Worm (Caenorhabditis elegans) whole organism, young adult: Measurements from ENCODE around the gene col-129.
A peak's percentile ranks its signal among the peaks of the same experiment; 100 is the strongest.

Experiments
- B0336.3 ChIP-seq: fragments of 200-800 bp; sonication (Bioruptor generic); IDR thresholded peaks from 2 replicates; pipeline ENCODE4 v1.3.6; 2022; ENCODE audit warnings: missing genetic modification characterization, missing compliant biosample characterization
- D2030.7 ChIP-seq: fragments of 200-800 bp; sonication (Bioruptor generic); IDR thresholded peaks from 2 replicates; pipeline ENCODE4 v1.3.6; 2022; ENCODE audit warnings: missing genetic modification reagents, missing genetic modification characterization, missing compliant biosample characterization
- F22D6.2 ChIP-seq: sonication (generic microtip); optimal IDR thresholded peaks from 2 replicates; lab custom pipeline; 2016; ENCODE audit warnings: mild to moderate bottlenecking, missing genetic modification characterization, missing compliant biosample characterization
- F23B12.7 ChIP-seq: sonication (generic microtip); optimal IDR thresholded peaks from 2 replicates; lab custom pipeline; 2017; ENCODE audit warnings: missing genetic modification characterization, mild to moderate bottlenecking, missing compliant biosample characterization, antibody characterized with exemption, moderate library complexity; ENCODE audit not compliant: insufficient read depth
- F33H1.4 ChIP-seq: fragments of 200-800 bp; sonication (Bioruptor generic); IDR thresholded peaks from 2 replicates; pipeline ENCODE4 v1.3.6; 2022; ENCODE audit warnings: missing genetic modification reagents, missing genetic modification characterization, missing compliant biosample characterization
- F37B4.10 ChIP-seq: fragments of 200-800 bp; sonication (Bioruptor generic); IDR thresholded peaks from 2 replicates; pipeline ENCODE4 v1.3.6; 2022; ENCODE audit warnings: missing genetic modification characterization, missing compliant biosample characterization
- Y53F4B.3 ChIP-seq: fragments of 200-800 bp; sonication (Bioruptor generic); IDR thresholded peaks from 2 replicates; pipeline ENCODE4 v1.3.6; 2022; ENCODE audit warnings: missing genetic modification reagents, missing genetic modification characterization, missing compliant biosample characterization
- Y67H2A.10 ChIP-seq: fragments of 200-800 bp; sonication (Bioruptor generic); conservative IDR thresholded peaks from 2 replicates; pipeline ENCODE4 v1.3.6; 2022; ENCODE audit warnings: missing genetic modification reagents, missing genetic modification characterization, missing compliant biosample characterization
- ZK185.1 ChIP-seq: sonication (generic microtip); optimal IDR thresholded peaks from 2 replicates; lab custom pipeline; 2016; ENCODE audit warnings: mild to moderate bottlenecking, missing genetic modification characterization, missing compliant biosample characterization; ENCODE audit not compliant: poor library complexity, severe bottlenecking
- akir-1 ChIP-seq: fragments of 200-800 bp; sonication (Bioruptor generic); optimal IDR thresholded peaks from 2 replicates; lab custom pipeline; 2018; ENCODE audit warnings: mild to moderate bottlenecking, missing genetic modification characterization, moderate library complexity, missing compliant biosample characterization
- aptf-2 ChIP-seq: fragments of 200-800 bp; sonication (Bioruptor generic); conservative IDR thresholded peaks from 2 replicates; pipeline ENCODE4 v1.3.6; 2022; ENCODE audit warnings: missing genetic modification reagents, missing genetic modification characterization, missing compliant biosample characterization
- aptf-3 ChIP-seq: fragments of 200-800 bp; sonication (Bioruptor generic); IDR thresholded peaks from 2 replicates; pipeline ENCODE4 v1.3.6; 2022; ENCODE audit warnings: missing genetic modification characterization, missing compliant biosample characterization
- atf-7 ChIP-seq: sonication (generic microtip); optimal IDR thresholded peaks from 2 replicates; lab custom pipeline; 2017; ENCODE audit warnings: mild to moderate bottlenecking, missing genetic modification characterization, missing compliant biosample characterization
- attf-6 ChIP-seq: fragments of 200-800 bp; sonication (Bioruptor generic); IDR thresholded peaks from 2 replicates; pipeline ENCODE4 v1.3.6; 2022; ENCODE audit warnings: missing genetic modification reagents, missing genetic modification characterization, missing compliant biosample characterization
- cebp-2 ChIP-seq: fragments of 200-800 bp; sonication (Bioruptor generic); IDR thresholded peaks from 2 replicates; pipeline ENCODE4 v1.3.6; 2022; ENCODE audit warnings: missing genetic modification characterization, missing compliant biosample characterization
- ceh-100 ChIP-seq: fragments of 200-800 bp; sonication (Bioruptor generic); IDR thresholded peaks from 2 replicates; pipeline ENCODE4 v1.3.6; 2022; ENCODE audit warnings: missing genetic modification reagents, missing genetic modification characterization, missing compliant biosample characterization
- ceh-27 ChIP-seq: fragments of 200-800 bp; sonication (Bioruptor generic); optimal IDR thresholded peaks from 2 replicates; lab custom pipeline; 2018; ENCODE audit warnings: mild to moderate bottlenecking, missing genetic modification characterization, moderate library complexity, missing compliant biosample characterization
- ceh-40 ChIP-seq: fragments of 200-800 bp; sonication (Bioruptor generic); IDR thresholded peaks from 2 replicates; pipeline ENCODE4 v1.3.6; 2022; ENCODE audit warnings: missing genetic modification characterization, missing compliant biosample characterization
- ceh-79 ChIP-seq: sonication (generic microtip); optimal IDR thresholded peaks from 2 replicates; lab custom pipeline; 2017; ENCODE audit warnings: mild to moderate bottlenecking, missing genetic modification characterization, missing compliant biosample characterization
- ceh-91 ChIP-seq: fragments of 200-800 bp; sonication (Bioruptor generic); IDR thresholded peaks from 2 replicates; pipeline ENCODE4 v1.3.6; 2022; ENCODE audit warnings: missing genetic modification reagents, missing genetic modification characterization, missing compliant biosample characterization
- die-1 ChIP-seq: sonication (generic microtip); optimal IDR thresholded peaks from 2 replicates; lab custom pipeline; 2016; ENCODE audit warnings: missing genotype, mild to moderate bottlenecking, missing genetic modification characterization, missing compliant biosample characterization
- dox-1 ChIP-seq: fragments of 200-800 bp; sonication (Bioruptor generic); IDR thresholded peaks from 2 replicates; pipeline ENCODE4 v1.3.6; 2022; ENCODE audit warnings: missing genetic modification reagents, missing genetic modification characterization, missing compliant biosample characterization
- egrh-3 ChIP-seq: fragments of 200-800 bp; sonication (Bioruptor generic); IDR thresholded peaks from 2 replicates; pipeline ENCODE4 v1.3.6; 2022; ENCODE audit warnings: missing genetic modification reagents, missing genetic modification characterization, missing compliant biosample characterization
- ekl-4 ChIP-seq: fragments of 200-800 bp; sonication (Bioruptor generic); IDR thresholded peaks from 2 replicates; pipeline ENCODE4 v1.3.6; 2022; ENCODE audit warnings: missing genetic modification reagents, missing genetic modification characterization, missing compliant biosample characterization
- hlh-26 ChIP-seq: fragments of 200-800 bp; sonication (Bioruptor generic); conservative IDR thresholded peaks from 2 replicates; pipeline ENCODE4 v1.3.6; 2022; ENCODE audit warnings: missing genetic modification reagents, missing genetic modification characterization, missing compliant biosample characterization
- hrde-1 ChIP-seq: sonication (generic microtip); optimal IDR thresholded peaks from 2 replicates; lab custom pipeline; 2016; ENCODE audit warnings: missing genetic modification characterization, mild to moderate bottlenecking, missing compliant biosample characterization, moderate library complexity, missing genotype, missing genetic modification reagents, borderline replicate concordance
- hsf-1 ChIP-seq: fragments of 200-800 bp; sonication (Bioruptor generic); IDR thresholded peaks from 2 replicates; pipeline ENCODE4 v1.3.6; 2022; ENCODE audit warnings: missing genetic modification reagents, missing genetic modification characterization, missing compliant biosample characterization
- lin-26 ChIP-seq: fragments of 200-800 bp; sonication (Bioruptor generic); IDR thresholded peaks from 2 replicates; pipeline ENCODE4 v1.3.6; 2022; ENCODE audit warnings: missing genetic modification reagents, missing genetic modification characterization, missing compliant biosample characterization
- lin-54 ChIP-seq: fragments of 200-800 bp; sonication (Bioruptor generic); optimal IDR thresholded peaks from 2 replicates; lab custom pipeline; 2018; ENCODE audit warnings: mild to moderate bottlenecking, missing genetic modification characterization, missing compliant biosample characterization
- lir-1 ChIP-seq: fragments of 200-800 bp; sonication (Bioruptor generic); conservative IDR thresholded peaks from 2 replicates; pipeline ENCODE4 v1.3.6; 2022; ENCODE audit warnings: missing genetic modification reagents, missing genetic modification characterization, missing compliant biosample characterization
- madf-6 ChIP-seq: fragments of 200-800 bp; sonication (Bioruptor generic); IDR thresholded peaks from 2 replicates; pipeline ENCODE4 v1.3.6; 2022; ENCODE audit warnings: missing genetic modification reagents, missing genetic modification characterization, missing compliant biosample characterization
- nfya-2 ChIP-seq: fragments of 200-800 bp; sonication (Bioruptor generic); IDR thresholded peaks from 2 replicates; pipeline ENCODE4 v1.3.6; 2022; ENCODE audit warnings: missing genetic modification reagents, missing genetic modification characterization, missing compliant biosample characterization
- nhr-179 ChIP-seq: sonication (generic microtip); optimal IDR thresholded peaks from 2 replicates; lab custom pipeline; 2016; ENCODE audit warnings: mild to moderate bottlenecking, missing genetic modification characterization, missing compliant biosample characterization
- nhr-90 ChIP-seq: sonication (generic microtip); optimal IDR thresholded peaks from 2 replicates; lab custom pipeline; 2016; ENCODE audit warnings: missing genotype, mild to moderate bottlenecking, missing genetic modification characterization, missing compliant biosample characterization
- pbrm-1 ChIP-seq: fragments of 200-800 bp; sonication (Bioruptor generic); IDR thresholded peaks from 2 replicates; pipeline ENCODE4 v1.3.6; 2022; ENCODE audit warnings: missing genetic modification reagents, missing genetic modification characterization, missing compliant biosample characterization
- rec-8 ChIP-seq, 2 experiments: sonication (generic microtip); optimal IDR thresholded peaks; 2 replicates each; lab custom pipeline; 2016; ENCODE audit warnings: mild to moderate bottlenecking in 2 of 2, missing genetic modification characterization in 2 of 2, missing genetic modification reagents in 2 of 2, missing genotype in 2 of 2, missing biosample characterization in 1 of 2, missing compliant biosample characterization in 1 of 2, moderate library complexity in 1 of 2
- sdz-38 ChIP-seq: sonication (generic microtip); optimal IDR thresholded peaks from 2 replicates; lab custom pipeline; 2016; ENCODE audit warnings: missing genotype, missing genetic modification characterization, missing compliant biosample characterization
- somi-1 ChIP-seq: fragments of 200-800 bp; sonication (Bioruptor generic); optimal IDR thresholded peaks from 2 replicates; lab custom pipeline; 2018; ENCODE audit warnings: mild to moderate bottlenecking, missing genetic modification characterization, missing compliant biosample characterization
- tbp1 ChIP-seq: fragments of 200-800 bp; sonication (Bioruptor generic); optimal IDR thresholded peaks from 2 replicates; lab custom pipeline; 2018; ENCODE audit warnings: mild to moderate bottlenecking, missing genetic modification characterization, missing compliant biosample characterization
- ztf-26 ChIP-seq: sonication (generic microtip); optimal IDR thresholded peaks from 2 replicates; lab custom pipeline; 2017; ENCODE audit warnings: missing genetic modification characterization, missing compliant biosample characterization
- ztf-6 ChIP-seq: fragments of 200-800 bp; sonication (Bioruptor generic); IDR thresholded peaks from 2 replicates; pipeline ENCODE4 v1.3.6; 2022; ENCODE audit warnings: missing genetic modification reagents, missing genetic modification characterization, missing compliant biosample characterization

col-129 gene

ce11 chrIV:12110339-12110738, at the start of gene col-129:
col-129 (minus strand) TSS chrIV:12110439.
- no peak for TF ChIP-seq F22D6.2
- no peak for TF ChIP-seq ceh-27 (GFP tag; lab: Kevin White, UChicago)
- TF ChIP-seq F23B12.7 (tag; lab: Kevin White, UChicago): no peak
- TF ChIP-seq hlh-26 (GFP tag; lab: Robert Waterston, UW): no peak
- no peak for TF ChIP-seq ceh-100 (GFP tag; lab: Robert Waterston, UW)
- TF ChIP-seq lin-54 (GFP tag; lab: Kevin White, UChicago): no peak
- TF ChIP-seq aptf-2: no peak
- no peak for TF ChIP-seq somi-1
- no peak for TF ChIP-seq nhr-90 (tag; lab: Kevin White, UChicago)
- no peak for TF ChIP-seq tbp1 (GFP tag; lab: Kevin White, UChicago)
- no peak for TF ChIP-seq ekl-4 (GFP tag; lab: Robert Waterston, UW)
- TF ChIP-seq die-1: no peak
- TF ChIP-seq lir-1 (GFP tag; lab: Robert Waterston, UW): no peak
- TF ChIP-seq sdz-38 (tag; lab: Kevin White, UChicago): no peak
- TF ChIP-seq madf-6 (GFP tag; lab: Robert Waterston, UW): no peak
- no peak for TF ChIP-seq nfya-2 (GFP tag; lab: Robert Waterston, UW)

ce11 chrIV:12157915-12158314, 47.7 kb upstream of the col-129 start:
- TF ChIP-seq Y53F4B.3 (GFP tag; lab: Robert Waterston, UW) (no peak), ZK185.1 (no peak), egrh-3 (no peak), hsf-1 (GFP tag; lab: Robert Waterston, UW) (no peak), hlh-26 (GFP tag; lab: Robert Waterston, UW) (no peak), ceh-79 (tag; lab: Kevin White, UChicago) (no peak), D2030.7 (GFP tag; lab: Robert Waterston, UW) (no peak)

- no peak for TF ChIP-seq ztf-6 (GFP tag; lab: Robert Waterston, UW)
Measured at ce11 chrIV:12156642-12157233, 46.5 kb upstream of the col-129 start, which contains the start of gene eri-12. eri-12 (plus strand) TSS chrIV:12156838.

ce11 chrIV:12155819-12156218, 45.6 kb upstream of the col-129 start:
- TF ChIP-seq pbrm-1: peak; percentile 39; the same call in 1 of the 2 replicates
- TF ChIP-seq madf-6 (GFP tag; lab: Robert Waterston, UW): peak; percentile 68
- TF ChIP-seq cebp-2: peak; percentile 71; the same call in 1 of the 2 replicates
- TF ChIP-seq hsf-1 (GFP tag; lab: Robert Waterston, UW): peak; percentile 98
- peak; percentile 84 for TF ChIP-seq dox-1 (GFP tag; lab: Robert Waterston, UW)
- 0 out of 2 replicates have a peak, but pooled peaks have one; percentile 30 for TF ChIP-seq ceh-40
- peak; percentile 64; the same call in 1 of the 2 replicates for TF ChIP-seq ekl-4 (GFP tag; lab: Robert Waterston, UW)
- peak; percentile 64; the same call in 1 of the 2 replicates for TF ChIP-seq Y67H2A.10
- 0 out of 2 replicates have a peak, but pooled peaks have one; percentile 64 for TF ChIP-seq aptf-3 (GFP tag; lab: Robert Waterston, UW)

- no peak for TF ChIP-seq lin-26 (GFP tag; lab: Robert Waterston, UW)
- TF ChIP-seq F37B4.10: no peak
- no peak for TF ChIP-seq lir-1 (GFP tag; lab: Robert Waterston, UW)
- TF ChIP-seq F33H1.4: peak; percentile 86
- no peak for TF ChIP-seq ztf-26 (tag; lab: Kevin White, UChicago)
- TF ChIP-seq akir-1: no peak
- TF ChIP-seq B0336.3 (GFP tag; lab: Robert Waterston, UW): no peak
- TF ChIP-seq attf-6 (GFP tag; lab: Robert Waterston, UW): no peak
- no peak for TF ChIP-seq F23B12.7 (tag; lab: Kevin White, UChicago)
- TF ChIP-seq rec-8 (tag; optimal IDR thresholded peaks at IDR 0.05; lab: Kevin White, UChicago): no peak
- no peak for TF ChIP-seq nhr-179 (tag; lab: Kevin White, UChicago)
- TF ChIP-seq hrde-1 (tag; lab: Kevin White, UChicago): no peak
- TF ChIP-seq atf-7 (tag; lab: Kevin White, UChicago): no peak
- peak; percentile 65; the same call in 1 of the 2 replicates for TF ChIP-seq ceh-91 (GFP tag; lab: Robert Waterston, UW)
- TF ChIP-seq hlh-26 (GFP tag; lab: Robert Waterston, UW): no peak
Measured at ce11 chrIV:12154195-12154677, 44.0 kb upstream of the col-129 start, which contains the start of gene B0001.7. B0001.7 (minus strand) TSS chrIV:12154245.
